Worm (Caenorhabditis elegans) whole organism, late embryonic: ENCODE measurements around the gene F56F11.1.

Source experiments
- ama-1 ChIP-seq: fragments of 150-350 bp; optimal IDR thresholded peaks from 2 replicates; lab custom pipeline; 2014
- ceh-6 ChIP-seq: fragments of 200-800 bp; sonication (Bioruptor generic); optimal IDR thresholded peaks from 2 replicates; lab custom pipeline; 2018; ENCODE audit warnings: mild to moderate bottlenecking, missing genetic modification characterization, missing compliant biosample characterization
- hlh-30 ChIP-seq: sonication (generic microtip); optimal IDR thresholded peaks from 2 replicates; lab custom pipeline; 2017; ENCODE audit warnings: antibody characterized with exemption, missing genetic modification characterization, missing compliant biosample characterization; ENCODE audit not compliant: insufficient read depth
- hlh-8 ChIP-seq: sonication (generic microtip); optimal IDR thresholded peaks from 2 replicates; lab custom pipeline; 2016; ENCODE audit warnings: missing genotype, missing genetic modification characterization, missing compliant biosample characterization
- pqm-1 ChIP-seq: sonication (generic microtip); optimal IDR thresholded peaks from 2 replicates; lab custom pipeline; 2016; ENCODE audit warnings: missing genetic modification characterization, missing compliant biosample characterization
- tbx-2 ChIP-seq: sonication (generic microtip); optimal IDR thresholded peaks from 2 replicates; lab custom pipeline; 2016; ENCODE audit warnings: missing genetic modification characterization, missing compliant biosample characterization
- ttx-3 ChIP-seq: sonication (generic microtip); optimal IDR thresholded peaks from 2 replicates; lab custom pipeline; 2016; ENCODE audit warnings: missing genetic modification reagents, missing genetic modification characterization, missing compliant biosample characterization
- unc-55 ChIP-seq: sonication (generic microtip); optimal IDR thresholded peaks from 2 replicates; lab custom pipeline; 2017; ENCODE audit warnings: missing biosample characterization, missing genetic modification reagents, missing genetic modification characterization

- TF ChIP-seq hlh-8 (tag; lab: Kevin White, UChicago) = no peak
- no peak for TF ChIP-seq ama-1 (lab: Kevin White, UChicago)
- TF ChIP-seq ttx-3 (tag; lab: Kevin White, UChicago) = no peak
- no peak for TF ChIP-seq unc-55 (GFP tag; lab: Kevin White, UChicago)
- no peak for TF ChIP-seq tbx-2 (tag; lab: Kevin White, UChicago)
- TF ChIP-seq pqm-1 (tag; lab: Kevin White, UChicago) = no peak
- TF ChIP-seq ceh-6 (GFP tag; lab: Kevin White, UChicago) = no peak
- TF ChIP-seq hlh-30 = no peak
Observed at ce11 chrIII:2924658-2925057, 33.1 kb downstream of the F56F11.1 start, which contains the start of gene R10F2.5.
